Worm (Caenorhabditis elegans): ENCODE data around the gene C05C8.8.

DNA sequence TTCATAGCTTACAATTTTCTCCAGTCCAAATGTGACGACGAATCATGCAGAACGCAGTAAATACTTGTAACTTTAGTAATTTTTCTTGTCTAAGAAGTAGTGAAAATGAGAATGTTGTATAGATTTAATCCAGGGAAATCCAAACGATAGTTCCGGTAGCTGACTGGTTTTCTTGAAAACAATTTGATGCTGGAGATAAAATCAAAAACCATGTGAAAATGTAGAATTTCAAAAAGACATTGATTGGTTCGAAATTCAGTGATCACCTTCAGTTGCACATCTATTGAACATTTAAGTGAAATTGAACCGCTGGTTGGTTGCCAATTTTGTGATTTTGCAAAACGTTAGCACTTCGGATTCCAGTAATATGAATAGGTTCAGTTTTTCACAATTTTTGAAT lies 9.0 kb upstream of the C05C8.8 start, which contains the start of gene C13A2.9:
- TF ChIP-seq W03F9.2 (tag; optimal IDR thresholded peaks at IDR 0.05) (no peak), him-1 (tag; optimal IDR thresholded peaks at IDR 0.05) (no peak), dao-5 (tag; optimal IDR thresholded peaks at IDR 0.05) (no peak)
